Worm (Caenorhabditis elegans) whole organism, young adult: Measurements from ENCODE around the gene R04A9.6.
A peak's percentile ranks its signal among the peaks of the same experiment; 100 is the strongest.

ENCODE experiments used
- B0035.1 ChIP-seq: sonication (generic microtip); optimal IDR thresholded peaks from 2 replicates; lab custom pipeline; 2016; ENCODE audit warnings: missing genetic modification characterization, mild to moderate bottlenecking, missing compliant biosample characterization, missing genotype, missing genetic modification reagents
- B0261.1 ChIP-seq: sonication (generic microtip); optimal IDR thresholded peaks from 2 replicates; lab custom pipeline; 2016; ENCODE audit warnings: mild to moderate bottlenecking, missing genetic modification characterization, moderate library complexity, missing compliant biosample characterization
- C17E4.6 ChIP-seq: fragments of 200-800 bp; sonication (Bioruptor generic); IDR thresholded peaks from 2 replicates; pipeline ENCODE4 v1.3.6; 2022; ENCODE audit warnings: missing genetic modification reagents, missing genetic modification characterization, missing compliant biosample characterization
- D2030.7 ChIP-seq: fragments of 200-800 bp; sonication (Bioruptor generic); IDR thresholded peaks from 2 replicates; pipeline ENCODE4 v1.3.6; 2022; ENCODE audit warnings: missing genetic modification reagents, missing genetic modification characterization, missing compliant biosample characterization
- F10E7.11 ChIP-seq: sonication (generic microtip); optimal IDR thresholded peaks from 2 replicates; lab custom pipeline; 2017; ENCODE audit warnings: mild to moderate bottlenecking, missing genetic modification characterization, moderate library complexity, missing compliant biosample characterization
- F37B4.10 ChIP-seq: fragments of 200-800 bp; sonication (Bioruptor generic); IDR thresholded peaks from 2 replicates; pipeline ENCODE4 v1.3.6; 2022; ENCODE audit warnings: missing genetic modification characterization, missing compliant biosample characterization
- F49E8.2 ChIP-seq: sonication (generic microtip); optimal IDR thresholded peaks from 3 replicates; lab custom pipeline; 2017; ENCODE audit warnings: missing genetic modification characterization, mild to moderate bottlenecking, missing compliant biosample characterization, antibody characterized with exemption, moderate library complexity; ENCODE audit not compliant: insufficient read depth
- F57C9.4 ChIP-seq: sonication (generic microtip); optimal IDR thresholded peaks from 2 replicates; lab custom pipeline; 2017; ENCODE audit warnings: mild to moderate bottlenecking, missing genetic modification characterization, missing compliant biosample characterization
- K12H6.12 ChIP-seq: fragments of 200-800 bp; sonication (Bioruptor generic); optimal IDR thresholded peaks from 2 replicates; lab custom pipeline; 2018; ENCODE audit warnings: mild to moderate bottlenecking, missing genetic modification characterization, missing compliant biosample characterization
- Y53G8AR.9 ChIP-seq: fragments of 200-800 bp; sonication (Bioruptor generic); conservative IDR thresholded peaks from 2 replicates; pipeline ENCODE4 v1.3.6; 2022; ENCODE audit warnings: missing genetic modification reagents, missing genetic modification characterization, missing compliant biosample characterization
- Y56A3A.18 ChIP-seq: fragments of 200-800 bp; sonication (Bioruptor generic); IDR thresholded peaks from 2 replicates; pipeline ENCODE4 v1.3.6; 2022; ENCODE audit warnings: missing genetic modification reagents, missing genetic modification characterization, missing compliant biosample characterization
- Y67H2A.10 ChIP-seq: fragments of 200-800 bp; sonication (Bioruptor generic); conservative IDR thresholded peaks from 2 replicates; pipeline ENCODE4 v1.3.6; 2022; ENCODE audit warnings: missing genetic modification reagents, missing genetic modification characterization, missing compliant biosample characterization
- Y95B8A.8 ChIP-seq: fragments of 200-800 bp; sonication (Bioruptor generic); IDR thresholded peaks from 2 replicates; pipeline ENCODE4 v1.3.6; 2022; ENCODE audit warnings: missing genetic modification reagents, missing genetic modification characterization, missing compliant biosample characterization
- akir-1 ChIP-seq: fragments of 200-800 bp; sonication (Bioruptor generic); optimal IDR thresholded peaks from 2 replicates; lab custom pipeline; 2018; ENCODE audit warnings: mild to moderate bottlenecking, missing genetic modification characterization, moderate library complexity, missing compliant biosample characterization
- attf-5 ChIP-seq: fragments of 200-800 bp; sonication (Bioruptor generic); optimal IDR thresholded peaks from 2 replicates; lab custom pipeline; 2018; ENCODE audit warnings: mild to moderate bottlenecking, missing genetic modification characterization, missing compliant biosample characterization
- bed-1 ChIP-seq: fragments of 200-800 bp; sonication (Bioruptor generic); IDR thresholded peaks from 2 replicates; pipeline ENCODE4 v1.3.6; 2022; ENCODE audit warnings: missing genetic modification reagents, missing genetic modification characterization, missing compliant biosample characterization
- dox-1 ChIP-seq: fragments of 200-800 bp; sonication (Bioruptor generic); IDR thresholded peaks from 2 replicates; pipeline ENCODE4 v1.3.6; 2022; ENCODE audit warnings: missing genetic modification reagents, missing genetic modification characterization, missing compliant biosample characterization
- egrh-3 ChIP-seq: fragments of 200-800 bp; sonication (Bioruptor generic); IDR thresholded peaks from 2 replicates; pipeline ENCODE4 v1.3.6; 2022; ENCODE audit warnings: missing genetic modification reagents, missing genetic modification characterization, missing compliant biosample characterization
- ekl-4 ChIP-seq: fragments of 200-800 bp; sonication (Bioruptor generic); IDR thresholded peaks from 2 replicates; pipeline ENCODE4 v1.3.6; 2022; ENCODE audit warnings: missing genetic modification reagents, missing genetic modification characterization, missing compliant biosample characterization
- gei-17 ChIP-seq: fragments of 200-800 bp; sonication (Bioruptor generic); optimal IDR thresholded peaks from 2 replicates; lab custom pipeline; 2018; ENCODE audit warnings: mild to moderate bottlenecking, missing genetic modification characterization, missing compliant biosample characterization
- hlh-26 ChIP-seq: fragments of 200-800 bp; sonication (Bioruptor generic); conservative IDR thresholded peaks from 2 replicates; pipeline ENCODE4 v1.3.6; 2022; ENCODE audit warnings: missing genetic modification reagents, missing genetic modification characterization, missing compliant biosample characterization
- hmg-1.2 ChIP-seq: fragments of 200-800 bp; sonication (Bioruptor generic); IDR thresholded peaks from 2 replicates; pipeline ENCODE4 v1.3.6; 2022; ENCODE audit warnings: missing genetic modification reagents, missing genetic modification characterization, missing compliant biosample characterization
- hmg-20 ChIP-seq: fragments of 200-800 bp; sonication (Bioruptor generic); IDR thresholded peaks from 2 replicates; pipeline ENCODE4 v1.3.6; 2022; ENCODE audit warnings: missing genetic modification reagents, missing genetic modification characterization, missing compliant biosample characterization
- let-526 ChIP-seq: fragments of 200-800 bp; sonication (Bioruptor generic); IDR thresholded peaks from 2 replicates; pipeline ENCODE4 v1.3.6; 2022; ENCODE audit warnings: missing genetic modification reagents, missing genetic modification characterization, missing compliant biosample characterization
- let-607 ChIP-seq, 2 experiments: fragments of 200-800 bp in 1 of 2; sonication (Bioruptor generic) in 1 of 2; sonication (generic microtip) in 1 of 2; optimal IDR thresholded peaks; 2 replicates each; lab custom pipeline; 2016 to 2018; ENCODE audit warnings: mild to moderate bottlenecking in 2 of 2, missing compliant biosample characterization in 2 of 2, missing genetic modification characterization in 2 of 2, moderate library complexity in 2 of 2, missing genotype in 1 of 2
- lin-26 ChIP-seq: fragments of 200-800 bp; sonication (Bioruptor generic); IDR thresholded peaks from 2 replicates; pipeline ENCODE4 v1.3.6; 2022; ENCODE audit warnings: missing genetic modification reagents, missing genetic modification characterization, missing compliant biosample characterization
- lin-35 ChIP-seq, 3 experiments: fragments of 150-350 bp in 2 of 3; sonication (generic microtip) in 1 of 3; optimal IDR thresholded peaks; 2 replicates each; lab custom pipeline; 2014 to 2018; ENCODE audit warnings: missing biosample characterization in 3 of 3, missing genetic modification characterization in 3 of 3, missing genetic modification reagents in 3 of 3
- lin-40 ChIP-seq: sonication (generic microtip); optimal IDR thresholded peaks from 2 replicates; lab custom pipeline; 2016; ENCODE audit warnings: missing genetic modification characterization, mild to moderate bottlenecking, missing compliant biosample characterization, missing genotype, missing genetic modification reagents
- madf-3 ChIP-seq: fragments of 200-800 bp; sonication (Bioruptor generic); IDR thresholded peaks from 2 replicates; pipeline ENCODE4 v1.3.6; 2022; ENCODE audit warnings: missing genetic modification reagents, missing genetic modification characterization, missing compliant biosample characterization
- mcd-1 ChIP-seq: fragments of 200-800 bp; sonication (Bioruptor generic); IDR thresholded peaks from 2 replicates; pipeline ENCODE4 v1.3.6; 2022; ENCODE audit warnings: missing genetic modification reagents, missing genetic modification characterization, missing compliant biosample characterization
- nhr-120 ChIP-seq: fragments of 200-800 bp; sonication (Bioruptor generic); IDR thresholded peaks from 2 replicates; pipeline ENCODE4 v1.3.6; 2022; ENCODE audit warnings: missing genetic modification characterization, missing compliant biosample characterization
- nhr-179 ChIP-seq: sonication (generic microtip); optimal IDR thresholded peaks from 2 replicates; lab custom pipeline; 2016; ENCODE audit warnings: mild to moderate bottlenecking, missing genetic modification characterization, missing compliant biosample characterization
- nhr-80 ChIP-seq: sonication (generic microtip); optimal IDR thresholded peaks from 2 replicates; lab custom pipeline; 2016; ENCODE audit warnings: missing genetic modification characterization, missing compliant biosample characterization
- nhr-90 ChIP-seq: sonication (generic microtip); optimal IDR thresholded peaks from 2 replicates; lab custom pipeline; 2016; ENCODE audit warnings: missing genotype, mild to moderate bottlenecking, missing genetic modification characterization, missing compliant biosample characterization
- pha-4 ChIP-seq: fragments of 150-350 bp; sonication (generic microtip); optimal IDR thresholded peaks from 2 replicates; lab custom pipeline; 2014; ENCODE audit warnings: missing biosample characterization, missing genetic modification reagents, missing genetic modification characterization
- repo-1 ChIP-seq: sonication (generic microtip); optimal IDR thresholded peaks from 2 replicates; lab custom pipeline; 2017; ENCODE audit warnings: mild to moderate bottlenecking, missing genetic modification characterization, missing compliant biosample characterization
- sdz-38 ChIP-seq: sonication (generic microtip); optimal IDR thresholded peaks from 2 replicates; lab custom pipeline; 2016; ENCODE audit warnings: missing genotype, missing genetic modification characterization, missing compliant biosample characterization
- snpc-3.4 ChIP-seq: sonication (generic microtip); optimal IDR thresholded peaks from 2 replicates; lab custom pipeline; 2017; ENCODE audit warnings: missing genetic modification characterization, mild to moderate bottlenecking, missing compliant biosample characterization, antibody characterized with exemption, moderate library complexity, missing genotype, missing genetic modification reagents
- snpc-4 ChIP-seq, 5 experiments: fragments of 150-350 bp in 1 of 5; sonication (generic microtip) in 4 of 5; optimal IDR thresholded peaks; 2 replicates each; lab custom pipeline; 2014 to 2018; ENCODE audit warnings: missing genetic modification characterization in 5 of 5, missing biosample characterization in 3 of 5, antibody characterized with exemption in 2 of 5, mild to moderate bottlenecking in 2 of 5, missing compliant biosample characterization in 2 of 5, missing genotype in 2 of 5, moderate library complexity in 2 of 5, missing genetic modification reagents in 1 of 5
- sptf-2 ChIP-seq: fragments of 200-800 bp; sonication (Bioruptor generic); optimal IDR thresholded peaks from 2 replicates; lab custom pipeline; 2018; ENCODE audit warnings: mild to moderate bottlenecking, missing genetic modification characterization, missing compliant biosample characterization
- tbx-9 ChIP-seq: sonication (generic microtip); optimal IDR thresholded peaks from 2 replicates; lab custom pipeline; 2016; ENCODE audit warnings: borderline replicate concordance, missing genetic modification characterization, inconsistent platforms, missing compliant biosample characterization
- zfh-2 ChIP-seq: fragments of 200-800 bp; sonication (Bioruptor generic); conservative IDR thresholded peaks from 2 replicates; pipeline ENCODE4 v1.3.6; 2022; ENCODE audit warnings: missing genetic modification reagents, missing genetic modification characterization, missing compliant biosample characterization
- ztf-28 ChIP-seq: fragments of 200-800 bp; sonication (Bioruptor generic); IDR thresholded peaks from 2 replicates; pipeline ENCODE4 v1.3.6; 2022; ENCODE audit warnings: missing genetic modification reagents, missing genetic modification characterization, missing compliant biosample characterization
- ztf-6 ChIP-seq: fragments of 200-800 bp; sonication (Bioruptor generic); IDR thresholded peaks from 2 replicates; pipeline ENCODE4 v1.3.6; 2022; ENCODE audit warnings: missing genetic modification reagents, missing genetic modification characterization, missing compliant biosample characterization

The R04A9.6 gene

ce11 chrX:380505-380904 lies 16.9 kb upstream of the R04A9.6 start, which contains the start of gene R04A9.3 (continued):
- TF ChIP-seq lin-26: no peak

- TF ChIP-seq attf-5 (GFP tag; lab: Kevin White, UChicago) (peak; percentile 45), hmg-20 (GFP tag; lab: Robert Waterston, UW) (no peak), sptf-2 (GFP tag; lab: Kevin White, UChicago) (no peak), B0261.1 (tag; lab: Kevin White, UChicago) (no peak), dox-1 (0 out of 2 replicates have a peak, but pooled peaks have one; percentile 22), let-526 (no peak), nhr-80 (tag; lab: Kevin White, UChicago) (peak; percentile 16), hmg-1.2 (peak; percentile 53; the same call in 1 of the 2 replicates), zfh-2 (no peak), lin-40 (tag; lab: Kevin White, UChicago) (peak; percentile 26), let-607 (tag; optimal IDR thresholded peaks at IDR 0.05; lab: Kevin White, UChicago) (peak; percentile 57 to 62), F10E7.11 (tag; lab: Kevin White, UChicago) (no peak), gei-17 (GFP tag; lab: Kevin White, UChicago) (no peak), ztf-28 (GFP tag; lab: Robert Waterston, UW) (no peak), C17E4.6 (GFP tag; lab: Robert Waterston, UW) (no peak), tbx-9 (no peak), mcd-1 (GFP tag; lab: Robert Waterston, UW) (0 out of 2 replicates have a peak, but pooled peaks have one; percentile 7)
These were observed 16.3 kb upstream of the R04A9.6 start for ce11 chrX:381029-381428.

ce11 chrX:382692-383091 lies 14.7 kb upstream of the R04A9.6 start, which contains the start of gene ife-2:
ife-2 (minus strand) TSS chrX:382709.
- TF ChIP-seq Y56A3A.18 (GFP tag; lab: Robert Waterston, UW): no peak
- peak; percentile 43 for TF ChIP-seq nhr-80 (tag; lab: Kevin White, UChicago)
- no peak for TF ChIP-seq Y53G8AR.9 (GFP tag; lab: Robert Waterston, UW)
- peak; percentile 14 for TF ChIP-seq K12H6.12
- no peak for TF ChIP-seq nhr-120 (GFP tag; lab: Robert Waterston, UW)
- TF ChIP-seq ztf-6 (GFP tag; lab: Robert Waterston, UW): no peak
- TF ChIP-seq hlh-26 (GFP tag; lab: Robert Waterston, UW): no peak
- TF ChIP-seq sptf-2 (GFP tag; lab: Kevin White, UChicago): no peak
- TF ChIP-seq akir-1: no peak
- no peak for TF ChIP-seq F57C9.4 (tag; lab: Kevin White, UChicago)
- TF ChIP-seq F10E7.11 (tag; lab: Kevin White, UChicago): no peak
- TF ChIP-seq Y67H2A.10 (GFP tag; lab: Robert Waterston, UW): no peak
- no peak for TF ChIP-seq snpc-4 (GFP tag; optimal IDR thresholded peaks at IDR 0.05; lab: Kevin White, UChicago)
- peak in 2 of 4 experiments; percentile 20 to 55 for TF ChIP-seq snpc-4 (tag; optimal IDR thresholded peaks at IDR 0.05; lab: Kevin White, UChicago)
- no peak for TF ChIP-seq nhr-90 (tag; lab: Kevin White, UChicago)
- TF ChIP-seq F37B4.10 (GFP tag; lab: Robert Waterston, UW): no peak
- TF ChIP-seq B0035.1 (tag; lab: Kevin White, UChicago): no peak
- TF ChIP-seq D2030.7 (GFP tag; lab: Robert Waterston, UW): no peak
- peak in 1 of 3 experiments; percentile 48 for TF ChIP-seq lin-35 (GFP tag; optimal IDR thresholded peaks at IDR 0.05; lab: Kevin White, UChicago)
- TF ChIP-seq zfh-2: no peak
- no peak for TF ChIP-seq sdz-38
- TF ChIP-seq ekl-4 (GFP tag; lab: Robert Waterston, UW): no peak
- TF ChIP-seq snpc-3.4: no peak
- TF ChIP-seq egrh-3: no peak
- TF ChIP-seq Y95B8A.8 (GFP tag; lab: Robert Waterston, UW): no peak
- no peak for TF ChIP-seq hmg-20 (GFP tag; lab: Robert Waterston, UW)
- no peak for TF ChIP-seq lin-26
- TF ChIP-seq nhr-179 (tag; lab: Kevin White, UChicago): no peak
- TF ChIP-seq F49E8.2: no peak
- no peak for TF ChIP-seq pha-4 (tag; lab: Kevin White, UChicago)
- no peak for TF ChIP-seq repo-1
- no peak for TF ChIP-seq bed-1 (GFP tag; lab: Robert Waterston, UW)
- TF ChIP-seq madf-3: no peak
